Worm (Caenorhabditis elegans): ENCODE measurements around the gene lsm-5.
"Not testable (repeated sequence)": the region's sequence is repeated elsewhere in the genome, so short reads cannot be mapped to it uniquely, and the experiment has no call there.

The lsm-5 gene

ce11 chrV:15599762-15600161 lies 29.6 kb downstream of the lsm-5 start, which contains the start of gene B0391.14:
B0391.14 (minus strand) TSS chrV:15599862.
- TF ChIP-seq die-1 (tag; optimal IDR thresholded peaks at IDR 0.05); B0019.2 (GFP tag; conservative IDR thresholded peaks at IDR 0.05); rcor-1 (GFP tag; IDR thresholded peaks at IDR 0.05): not testable (repeated sequence)

DNA sequence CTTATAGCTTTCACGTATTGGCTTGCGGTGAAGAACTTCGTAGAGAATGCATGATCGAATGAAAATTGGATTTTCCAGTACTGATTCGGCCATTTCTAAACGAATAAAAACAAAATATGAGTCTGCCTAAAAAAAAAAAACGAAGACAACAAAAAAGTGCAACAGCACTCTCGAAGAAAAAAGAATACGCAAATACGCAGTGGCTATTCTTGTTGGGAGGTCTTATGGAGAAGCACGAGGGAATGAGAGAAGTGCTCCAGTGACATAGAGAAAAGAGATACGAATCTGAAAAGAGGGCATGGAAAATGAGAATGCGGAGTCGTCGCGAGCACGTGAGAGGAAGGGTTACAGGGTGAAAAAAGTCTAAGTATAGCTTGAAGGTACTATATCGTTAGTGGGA lies 32.1 kb downstream of the lsm-5 start, which contains the start of gene fbxa-152:
Gene fbxa-152, minus strand, starts transcription at position 101 of the 400 bp plus-strand sequence.
- TF ChIP-seq hmg-1.2 (GFP tag; IDR thresholded peaks at IDR 0.05) (no peak), F57A8.1 (GFP tag; optimal IDR thresholded peaks at IDR 0.05) (no peak), ZK185.1 (tag; optimal IDR thresholded peaks at IDR 0.05; ENCODE audit: poor library complexity, severe bottlenecking) (no peak), F22D6.2 (tag; optimal IDR thresholded peaks at IDR 0.05) (no peak), egl-44 (GFP tag; IDR thresholded peaks at IDR 0.05) (no peak), ekl-4 (GFP tag; IDR thresholded peaks at IDR 0.05) (no peak), snpc-4 (GFP tag; optimal IDR thresholded peaks at IDR 0.05) (no peak), snpc-4 (tag; optimal IDR thresholded peaks at IDR 0.05) (no peak), hlh-12 (tag; optimal IDR thresholded peaks at IDR 0.05) (no peak), repo-1 (tag; optimal IDR thresholded peaks at IDR 0.05) (no peak), pha-4 (tag; optimal IDR thresholded peaks at IDR 0.05) (no peak), F23B12.7 (tag; optimal IDR thresholded peaks at IDR 0.05; ENCODE audit: insufficient read depth) (no peak), tlf-1 (GFP tag; optimal IDR thresholded peaks at IDR 0.05) (no peak), sea-2 (GFP tag; IDR thresholded peaks at IDR 0.05) (no peak), hmg-20 (GFP tag; IDR thresholded peaks at IDR 0.05) (no peak), F55B11.4 (tag; optimal IDR thresholded peaks at IDR 0.05; ENCODE audit: borderline replicate concordance, insufficient read depth) (no peak), cebp-1 (GFP tag; IDR thresholded peaks at IDR 0.05) (no peak), cebp-1 (tag; optimal IDR thresholded peaks at IDR 0.05) (no peak), ceh-79 (tag; optimal IDR thresholded peaks at IDR 0.05) (no peak), B0019.2 (GFP tag; conservative IDR thresholded peaks at IDR 0.05) (no peak), hsf-1 (GFP tag; IDR thresholded peaks at IDR 0.05) (no peak), hlh-26 (GFP tag; conservative IDR thresholded peaks at IDR 0.05) (no peak)

DNA sequence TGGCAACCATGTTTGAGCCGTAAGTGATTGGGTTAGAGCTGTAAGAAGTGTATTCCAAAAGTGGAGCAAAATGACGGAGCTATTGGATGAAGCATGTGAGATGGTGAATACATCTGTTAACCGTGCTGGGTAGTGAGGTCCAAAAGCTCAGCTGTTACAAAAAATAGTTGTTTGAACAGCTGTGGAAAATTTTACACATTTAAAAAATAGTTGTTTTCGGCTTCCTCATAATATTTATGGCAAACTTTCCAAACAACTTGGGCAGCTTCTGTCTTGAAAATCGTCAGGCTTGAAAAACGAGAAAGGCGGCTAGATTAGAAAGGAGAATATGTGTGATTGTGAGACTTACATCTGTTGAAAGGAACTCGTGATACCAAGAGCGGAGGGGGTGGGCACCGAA lies 34.9 kb downstream of the lsm-5 start, which contains the start of gene fbxa-154:
Gene fbxa-154, minus strand, starts transcription at position 101 of the 400 bp plus-strand sequence.
- TF ChIP-seq K11D2.4 (GFP tag; IDR thresholded peaks at IDR 0.05) (no peak), F55B11.4 (tag; optimal IDR thresholded peaks at IDR 0.05; ENCODE audit: borderline replicate concordance, insufficient read depth) (no peak), hrde-1 (tag; optimal IDR thresholded peaks at IDR 0.05; ENCODE audit: borderline replicate concordance) (no peak), zfh-2 (GFP tag; conservative IDR thresholded peaks at IDR 0.05) (no peak), F23B12.7 (tag; optimal IDR thresholded peaks at IDR 0.05; ENCODE audit: insufficient read depth) (no peak), B0019.2 (GFP tag; conservative IDR thresholded peaks at IDR 0.05) (no peak), rpc-1 (optimal IDR thresholded peaks at IDR 0.05) (no peak), rpc-1 (tag; optimal IDR thresholded peaks at IDR 0.05) (no peak), him-1 (tag; optimal IDR thresholded peaks at IDR 0.05) (no peak), ceh-79 (tag; optimal IDR thresholded peaks at IDR 0.05) (no peak), ets-4 (GFP tag; optimal IDR thresholded peaks at IDR 0.05) (no peak), ztf-28 (GFP tag; IDR thresholded peaks at IDR 0.05) (no peak), Y95B8A.8 (GFP tag; IDR thresholded peaks at IDR 0.05) (no peak), aptf-2 (GFP tag; conservative IDR thresholded peaks at IDR 0.05) (no peak), egl-44 (GFP tag; IDR thresholded peaks at IDR 0.05) (no peak), F39B2.1 (GFP tag; IDR thresholded peaks at IDR 0.05) (no peak)

All from whole organism, young adult.